Worm (Caenorhabditis elegans): ENCODE measurements around the gene slc-17.4.

DNA sequence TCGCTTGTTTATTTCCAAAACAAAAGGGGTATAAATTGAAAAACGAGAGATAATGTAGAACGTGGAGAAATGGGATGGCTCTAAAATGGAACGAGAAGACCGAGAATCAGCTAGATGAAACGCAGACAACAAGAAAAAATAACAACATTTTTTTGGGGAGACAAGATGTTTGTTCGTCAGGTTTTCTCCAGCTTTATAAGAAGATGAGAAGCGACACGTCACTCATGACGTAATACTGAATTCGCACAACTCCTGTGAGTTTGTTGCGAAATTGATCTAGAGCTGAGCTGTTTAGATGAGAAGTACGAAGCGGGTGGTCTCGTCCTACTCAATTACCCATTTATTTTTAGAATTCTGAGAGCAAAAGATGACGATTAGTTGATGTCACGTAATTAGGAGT lies 6.3 kb downstream of the slc-17.4 start:
- TF ChIP-seq ceh-28 (tag; optimal IDR thresholded peaks at IDR 0.05) = no peak
- TF ChIP-seq egl-5 (tag; optimal IDR thresholded peaks at IDR 0.05) = no peak
- no peak for TF ChIP-seq nhr-67 (tag; optimal IDR thresholded peaks at IDR 0.05)
- no peak for TF ChIP-seq ztf-11 (tag; optimal IDR thresholded peaks at IDR 0.05)
- TF ChIP-seq lin-15B (tag; optimal IDR thresholded peaks at IDR 0.05) = no peak
- no peak for TF ChIP-seq tbx-2 (tag; optimal IDR thresholded peaks at IDR 0.05)
